Fruit fly (Drosophila melanogaster) whole organism, embryonic: ENCODE results near the gene ND-18.

ENCODE experiments used
- Adf1 ChIP-seq: fragments of 200-800 bp; sonication (Bioruptor generic); IDR thresholded peaks from 2 replicates; pipeline ENCODE4 v1.3.6; 2022; ENCODE audit warnings: missing biosample characterization, missing genetic modification characterization
- Atf6 ChIP-seq: fragments of 200-800 bp; sonication (Bioruptor generic); IDR thresholded peaks from 2 replicates; pipeline ENCODE4 v1.3.6; 2022; ENCODE audit warnings: missing biosample characterization, missing genetic modification characterization
- CG10267 ChIP-seq: fragments of 200-800 bp; sonication (Bioruptor generic); optimal IDR thresholded peaks from 2 replicates; lab custom pipeline; 2018; ENCODE audit warnings: missing biosample characterization, mild to moderate bottlenecking, missing genetic modification characterization, moderate library complexity
- CG10543 ChIP-seq: fragments of 200-800 bp; sonication (Bioruptor generic); optimal IDR thresholded peaks from 3 replicates; lab custom pipeline; 2017; ENCODE audit warnings: missing biosample characterization, mild to moderate bottlenecking, missing genetic modification characterization, moderate library complexity
- CG10959 ChIP-seq: fragments of 200-800 bp; sonication (Bioruptor generic); IDR thresholded peaks from 2 replicates; pipeline ENCODE4 v1.3.6; 2022; ENCODE audit warnings: missing biosample characterization, missing genetic modification characterization
- CG12391 ChIP-seq: fragments of 200-800 bp; sonication (Bioruptor generic); optimal IDR thresholded peaks from 3 replicates; lab custom pipeline; 2018; ENCODE audit warnings: missing biosample characterization, mild to moderate bottlenecking, missing genetic modification characterization, moderate library complexity
- CG12769 ChIP-seq: fragments of 200-800 bp; sonication (Bioruptor generic); optimal IDR thresholded peaks from 2 replicates; lab custom pipeline; 2019; ENCODE audit warnings: missing biosample characterization, mild to moderate bottlenecking, missing genetic modification characterization, moderate library complexity
- CG13894 ChIP-seq: fragments of 200-800 bp; sonication (Bioruptor generic); optimal IDR thresholded peaks from 3 replicates; lab custom pipeline; 2018; ENCODE audit warnings: missing biosample characterization, mild to moderate bottlenecking, missing genetic modification characterization, moderate library complexity
- CG14667 ChIP-seq: fragments of 200-800 bp; sonication (Bioruptor generic); IDR thresholded peaks from 2 replicates; pipeline ENCODE4 v1.3.6; 2022; ENCODE audit warnings: missing biosample characterization, missing genetic modification characterization
- CG15601 ChIP-seq: fragments of 200-800 bp; sonication (Bioruptor generic); optimal IDR thresholded peaks from 3 replicates; lab custom pipeline; 2019; ENCODE audit warnings: missing biosample characterization, mild to moderate bottlenecking, missing genetic modification characterization, moderate library complexity
- CG32532 ChIP-seq: fragments of 200-800 bp; sonication (Bioruptor generic); IDR thresholded peaks from 2 replicates; pipeline ENCODE4 v1.3.6; 2022; ENCODE audit warnings: missing biosample characterization, missing genetic modification characterization
- CG34224 ChIP-seq: fragments of 200-800 bp; sonication (Bioruptor generic); IDR thresholded peaks from 3 replicates; pipeline ENCODE4 v1.3.6; 2022; ENCODE audit warnings: missing biosample characterization, missing genetic modification characterization; ENCODE audit not compliant: partially characterized antibody
- CG8290 ChIP-seq, 3 experiments: fragments of 200-800 bp; sonication (Bioruptor generic); optimal IDR thresholded peaks; 2 replicates each; lab custom pipeline; 2016 to 2019; ENCODE audit warnings: missing biosample characterization in 3 of 3, missing genetic modification characterization in 3 of 3, mild to moderate bottlenecking in 2 of 3, moderate library complexity in 1 of 3
- CG8765 ChIP-seq: fragments of 200-800 bp; sonication (Bioruptor generic); IDR thresholded peaks from 2 replicates; pipeline ENCODE4 v1.3.6; 2022; ENCODE audit warnings: missing biosample characterization, missing genetic modification characterization
- CG9797 ChIP-seq: fragments of 200-800 bp; sonication (Bioruptor generic); optimal IDR thresholded peaks from 3 replicates; lab custom pipeline; 2018; ENCODE audit warnings: missing biosample characterization, mild to moderate bottlenecking, missing genetic modification characterization
- Doc3 ChIP-seq: fragments of 200-800 bp; sonication (Bioruptor generic); IDR thresholded peaks from 3 replicates; pipeline ENCODE4 v1.3.6; 2022; ENCODE audit warnings: missing biosample characterization, missing genetic modification characterization; ENCODE audit not compliant: partially characterized antibody
- Gsc ChIP-seq: fragments of 200-800 bp; sonication (Bioruptor generic); IDR thresholded peaks from 2 replicates; pipeline ENCODE4 v1.3.6; 2022; ENCODE audit warnings: missing biosample characterization, missing genetic modification characterization
- Med ChIP-seq: fragments of 200-800 bp; sonication (Bioruptor generic); peaks from one replicate; lab custom pipeline; 2016; ENCODE audit warnings: missing biosample characterization, missing genetic modification characterization, mild to moderate bottlenecking, inconsistent platforms, moderate library complexity
- Scr ChIP-seq: fragments of 200-800 bp; sonication (Bioruptor generic); IDR thresholded peaks from 2 replicates; pipeline ENCODE4 v1.3.6; 2022; ENCODE audit warnings: missing biosample characterization, missing genetic modification characterization; ENCODE audit not compliant: partially characterized antibody
- Sox102F ChIP-seq: fragments of 200-800 bp; sonication (Bioruptor generic); optimal IDR thresholded peaks from 2 replicates; lab custom pipeline; 2018; ENCODE audit warnings: missing biosample characterization, mild to moderate bottlenecking, missing genetic modification characterization, moderate library complexity
- Trl ChIP-seq, 3 experiments: fragments of >200 bp in 2 of 3; fragments of 200-800 bp in 1 of 3; sonication (Bioruptor generic) in 1 of 3; optimal IDR thresholded peaks; 2 replicates in 1 of 3; 3 replicates in 2 of 3; lab custom pipeline; 2016 to 2017; ENCODE audit warnings: missing biosample characterization in 1 of 3, missing genetic modification characterization in 1 of 3
- ap ChIP-seq: fragments of 200-800 bp; sonication (Bioruptor generic); IDR thresholded peaks from 2 replicates; pipeline ENCODE4 v1.3.6; 2022; ENCODE audit warnings: missing biosample characterization, missing genetic modification characterization
- ara ChIP-seq: fragments of 200-800 bp; sonication (Bioruptor generic); IDR thresholded peaks from 2 replicates; pipeline ENCODE4 v1.3.6; 2022; ENCODE audit warnings: missing biosample characterization, missing genetic modification characterization
- bsh ChIP-seq, 2 experiments: fragments of 200-800 bp; sonication (Bioruptor generic); optimal IDR thresholded peaks; 2 replicates each; lab custom pipeline; 2017 to 2018; ENCODE audit warnings: mild to moderate bottlenecking in 2 of 2, missing biosample characterization in 2 of 2, missing genetic modification characterization in 2 of 2, moderate library complexity in 1 of 2
- chinmo ChIP-seq: fragments of 200-800 bp; sonication (Bioruptor generic); IDR thresholded peaks from 4 replicates; pipeline ENCODE4 v1.3.6; 2022; ENCODE audit warnings: missing biosample characterization, missing genetic modification characterization; ENCODE audit not compliant: partially characterized antibody
- ci ChIP-seq: fragments of 200-800 bp; sonication (Bioruptor generic); IDR thresholded peaks from 3 replicates; pipeline ENCODE4 v1.3.6; 2022; ENCODE audit warnings: missing biosample characterization, missing genetic modification characterization
- danr ChIP-seq: fragments of 200-800 bp; sonication (Bioruptor generic); IDR thresholded peaks from 2 replicates; pipeline ENCODE4 v1.3.6; 2022; ENCODE audit warnings: missing biosample characterization, missing genetic modification characterization
- dm ChIP-seq: fragments of 200-800 bp; sonication (Bioruptor generic); optimal IDR thresholded peaks from 3 replicates; lab custom pipeline; 2016; ENCODE audit warnings: missing biosample characterization, missing genetic modification characterization
- her ChIP-seq: fragments of 200-800 bp; sonication (Bioruptor generic); optimal IDR thresholded peaks from 2 replicates; lab custom pipeline; 2016; ENCODE audit warnings: missing biosample characterization, missing genetic modification characterization
- kay ChIP-seq: fragments of 200-800 bp; sonication (Bioruptor generic); optimal IDR thresholded peaks from 2 replicates; lab custom pipeline; 2016; ENCODE audit warnings: missing biosample characterization, missing genetic modification characterization
- klu ChIP-seq: fragments of 200-800 bp; sonication (Bioruptor generic); IDR thresholded peaks from 2 replicates; pipeline ENCODE4 v1.3.6; 2022; ENCODE audit warnings: missing biosample characterization, missing genetic modification characterization
- kni ChIP-seq: fragments of 200-800 bp; sonication (Bioruptor generic); optimal IDR thresholded peaks from 3 replicates; lab custom pipeline; 2017; ENCODE audit warnings: mild to moderate bottlenecking, missing biosample characterization, missing genetic modification reagents, missing genetic modification characterization
- oc ChIP-seq: fragments of 200-800 bp; sonication (Bioruptor generic); optimal IDR thresholded peaks from 2 replicates; lab custom pipeline; 2018; ENCODE audit warnings: missing biosample characterization, mild to moderate bottlenecking, missing genetic modification characterization, moderate library complexity
- pan ChIP-seq, 4 experiments: fragments of >200 bp in 3 of 4; fragments of 200-800 bp in 1 of 4; sonication (Bioruptor generic) in 1 of 4; optimal IDR thresholded peaks in 3 of 4; IDR thresholded peaks in 1 of 4; 2 replicates each; pipeline versions ENCODE4 v1.3.6 to Lab custom; 2017 to 2022; ENCODE audit warnings: missing biosample characterization in 2 of 4, missing genetic modification characterization in 2 of 4, mixed read lengths in 1 of 4
- prd ChIP-seq, 3 experiments: fragments of >200 bp in 2 of 3; fragments of 200-800 bp in 1 of 3; sonication (Bioruptor generic) in 1 of 3; optimal IDR thresholded peaks in 2 of 3; IDR thresholded peaks in 1 of 3; 2 replicates in 2 of 3; 3 replicates in 1 of 3; pipeline versions ENCODE4 v1.3.6 to Lab custom; 2017 to 2022; ENCODE audit warnings: missing biosample characterization in 1 of 3, missing genetic modification characterization in 1 of 3
- sc ChIP-seq, 3 experiments: fragments of >200 bp in 2 of 3; fragments of 200-800 bp in 1 of 3; sonication (Bioruptor generic) in 1 of 3; optimal IDR thresholded peaks; 2 replicates in 2 of 3; 3 replicates in 1 of 3; lab custom pipeline; 2017; ENCODE audit warnings: mild to moderate bottlenecking in 1 of 3, missing biosample characterization in 1 of 3, missing genetic modification characterization in 1 of 3, missing genetic modification reagents in 1 of 3
- sd ChIP-seq: fragments of 200-800 bp; sonication (Bioruptor generic); optimal IDR thresholded peaks from 3 replicates; lab custom pipeline; 2018; ENCODE audit warnings: missing biosample characterization, mild to moderate bottlenecking, missing genetic modification characterization, moderate library complexity
- sug ChIP-seq: fragments of 200-800 bp; optimal IDR thresholded peaks from 2 replicates; lab custom pipeline; 2019; ENCODE audit warnings: missing biosample characterization, mild to moderate bottlenecking, missing genetic modification characterization, moderate library complexity
- twi ChIP-seq: fragments of 200-800 bp; optimal IDR thresholded peaks from 2 replicates; lab custom pipeline; 2019; ENCODE audit warnings: missing biosample characterization, mild to moderate bottlenecking, missing genetic modification characterization, moderate library complexity
- unc-4 ChIP-seq: fragments of 200-800 bp; sonication (Bioruptor generic); IDR thresholded peaks from 2 replicates; pipeline ENCODE4 v1.3.6; 2022; ENCODE audit warnings: missing biosample characterization, missing genetic modification characterization; ENCODE audit not compliant: partially characterized antibody
- vfl ChIP-seq: fragments of 200-800 bp; sonication (Bioruptor generic); optimal IDR thresholded peaks from 2 replicates; lab custom pipeline; 2016; ENCODE audit warnings: missing biosample characterization, missing genetic modification characterization
- vvl ChIP-seq: fragments of 200-800 bp; sonication (Bioruptor generic); IDR thresholded peaks from 2 replicates; pipeline ENCODE4 v1.3.6; 2022; ENCODE audit warnings: missing biosample characterization, missing genetic modification characterization
- z ChIP-seq: fragments of 200-800 bp; sonication (Bioruptor generic); IDR thresholded peaks from 3 replicates; pipeline ENCODE4 v1.3.6; 2022; ENCODE audit warnings: missing biosample characterization, missing genetic modification characterization

The ND-18 gene

dm6 chrX:19504170-19504765 is 12.0 kb downstream of the ND-18 start:
- TF ChIP-seq unc-4 (0 out of 2 replicates have a peak, but pooled peaks have one; percentile 16), Adf1 (GFP tag; lab: Robert Waterston, UW) (peak; percentile 59; the same call in 1 of the 2 replicates), Doc3 (GFP tag; lab: Robert Waterston, UW) (no peak), CG32532 (GFP tag; lab: Robert Waterston, UW) (0 out of 2 replicates have a peak, but pooled peaks have one; percentile 36), Med (GFP tag; lab: Kevin White, UChicago) (peak; percentile 28), kay (GFP tag; lab: Kevin White, UChicago) (no peak), sc (optimal IDR thresholded peaks at IDR 0.05; lab: Kevin White, UChicago) (no peak), sc (GFP tag; optimal IDR thresholded peaks at IDR 0.05; lab: Kevin White, UChicago) (no peak), dm (no peak), sug (tag; lab: Kevin White, UChicago) (peak; percentile 18), CG13894 (tag; lab: Kevin White, UChicago) (peak; percentile 93), CG8290 (GFP tag; optimal IDR thresholded peaks at IDR 0.05; lab: Kevin White, UChicago) (no peak), CG8290 (tag; optimal IDR thresholded peaks at IDR 0.05; lab: Kevin White, UChicago) (peak in 1 of 2 experiments; percentile 5), sd (tag; lab: Kevin White, UChicago) (peak; percentile 91), CG12769 (peak; percentile 49), kni (GFP tag; lab: Kevin White, UChicago) (no peak), Atf6 (0 out of 2 replicates have a peak, but pooled peaks have one; percentile 12), klu (GFP tag; lab: Robert Waterston, UW) (no peak), CG10267 (tag; lab: Kevin White, UChicago) (no peak), CG34224 (GFP tag; lab: Robert Waterston, UW) (peak; percentile 12; the same call in 1 of the 3 replicates), CG10543 (GFP tag; lab: Kevin White, UChicago) (peak; percentile 60)

dm6 chrX:19505334-19506185 is 13.3 kb downstream of the ND-18 start:
- TF ChIP-seq twi (no peak), CG10959 (no peak), CG9797 (GFP tag; lab: Kevin White, UChicago) (peak; percentile 47), vfl (peak; percentile 2), pan (optimal IDR thresholded peaks at IDR 0.05; lab: Kevin White, UChicago) (no peak), pan (GFP tag; optimal IDR thresholded peaks at IDR 0.05 in 1 of 2, IDR thresholded peaks at IDR 0.05 in 1 of 2) (peak in 1 of 2 experiments; percentile 43), Trl (optimal IDR thresholded peaks at IDR 0.05; lab: Kevin White, UChicago) (peak; percentile 76 to 88), Trl (GFP tag; optimal IDR thresholded peaks at IDR 0.05; lab: Kevin White, UChicago) (peak; percentile 41), CG14667 (no peak), CG12391 (peak; percentile 38), ci (GFP tag; lab: Robert Waterston, UW) (peak; percentile 17; the same call in 1 of the 3 replicates), danr (GFP tag; lab: Robert Waterston, UW) (no peak), Gsc (GFP tag; lab: Robert Waterston, UW) (no peak), CG34224 (GFP tag; lab: Robert Waterston, UW) (peak; percentile 86), CG8765 (no peak), bsh (GFP tag; optimal IDR thresholded peaks at IDR 0.05; lab: Kevin White, UChicago) (no peak), prd (optimal IDR thresholded peaks at IDR 0.05; lab: Kevin White, UChicago) (no peak), prd (GFP tag; IDR thresholded peaks at IDR 0.05; lab: Robert Waterston, UW) (no peak), CG15601 (tag; lab: Kevin White, UChicago) (no peak), Scr (GFP tag; lab: Robert Waterston, UW) (peak; percentile 82), ap (GFP tag; lab: Robert Waterston, UW) (no peak), ara (no peak), oc (tag; lab: Kevin White, UChicago) (no peak), z (GFP tag; lab: Robert Waterston, UW) (no peak), vvl (GFP tag; lab: Robert Waterston, UW) (peak; percentile 67), her (GFP tag; lab: Kevin White, UChicago) (peak; percentile 43), Sox102F (GFP tag; lab: Kevin White, UChicago) (no peak), CG10543 (GFP tag; lab: Kevin White, UChicago) (peak; percentile 50), chinmo (GFP tag; lab: Robert Waterston, UW) (peak; percentile 90)
